Fruit fly (Drosophila melanogaster): ENCODE data around the gene Lcp65Af.
A peak's percentile ranks its signal among the peaks of the same experiment; 100 is the strongest.

Gene Lcp65Af

dm6 chr3L:6094697-6095096, 41.9 kb downstream of the Lcp65Af start, which contains the start of the genes CG10467 and loj (continued):
- TF ChIP-seq Rfx (GFP tag; IDR thresholded peaks at IDR 0.05): peak; percentile 99
- peak; percentile 79 for TF ChIP-seq Adf1 (GFP tag; IDR thresholded peaks at IDR 0.05)
- no peak for TF ChIP-seq CG7963 (GFP tag; IDR thresholded peaks at IDR 0.05; ENCODE audit: partially characterized antibody)
- peak; percentile 98 for TF ChIP-seq CG15696 (tag; optimal IDR thresholded peaks at IDR 0.05)
- peak; percentile 97 for TF ChIP-seq az2 (GFP tag; optimal IDR thresholded peaks at IDR 0.05)
- peak in 1 of 2 experiments; percentile 97 for TF ChIP-seq bsh (GFP tag; optimal IDR thresholded peaks at IDR 0.05)
- TF ChIP-seq gcm2 (GFP tag; optimal IDR thresholded peaks at IDR 0.05): peak; percentile 37
- no peak for TF ChIP-seq zen2 (GFP tag; IDR thresholded peaks at IDR 0.05; ENCODE audit: partially characterized antibody)
- TF ChIP-seq MESR4 (GFP tag; optimal IDR thresholded peaks at IDR 0.05): no peak
- peak; percentile 91 for TF ChIP-seq CG1024 (GFP tag; IDR thresholded peaks at IDR 0.05)
- peak; percentile 80 for TF ChIP-seq dati (GFP tag; IDR thresholded peaks at IDR 0.05)
- TF ChIP-seq twi (tag; optimal IDR thresholded peaks at IDR 0.05): peak; percentile 94
- peak; percentile 95 for TF ChIP-seq trh (GFP tag; optimal IDR thresholded peaks at IDR 0.05)
- no peak for TF ChIP-seq CG31365 (tag; optimal IDR thresholded peaks at IDR 0.05)
- peak; percentile 97 for TF ChIP-seq NFAT (GFP tag; IDR thresholded peaks at IDR 0.05)
- TF ChIP-seq CG18619 (GFP tag; optimal IDR thresholded peaks at IDR 0.05): peak; percentile 93
- TF ChIP-seq CG1529 (GFP tag; optimal IDR thresholded peaks at IDR 0.05): peak; percentile 82
- peak; percentile 95 for TF ChIP-seq trem (tag; optimal IDR thresholded peaks at IDR 0.05)
- TF ChIP-seq org-1 (GFP tag; optimal IDR thresholded peaks at IDR 0.05): peak; percentile 75
- TF ChIP-seq Atf6 (GFP tag; IDR thresholded peaks at IDR 0.05): peak; percentile 93
- TF ChIP-seq dmrt99B (tag; optimal IDR thresholded peaks at IDR 0.05): peak; percentile 93
- TF ChIP-seq Hmr (GFP tag; optimal IDR thresholded peaks at IDR 0.05): peak; percentile 92
- no peak for TF ChIP-seq Hr39 (optimal IDR thresholded peaks at IDR 0.05)
- peak; percentile 96 for TF ChIP-seq CG10654 (GFP tag; optimal IDR thresholded peaks at IDR 0.05)
- peak; percentile 78 for TF ChIP-seq CG11696 (GFP tag; IDR thresholded peaks at IDR 0.05)
- TF ChIP-seq CG10959 (GFP tag; IDR thresholded peaks at IDR 0.05): peak; percentile 94
- TF ChIP-seq Elba2 (GFP tag; optimal IDR thresholded peaks at IDR 0.05): peak; percentile 61
- peak; percentile 73 for TF ChIP-seq Vsx1 (GFP tag; optimal IDR thresholded peaks at IDR 0.05)
- peak; percentile 84 for TF ChIP-seq sna (GFP tag; IDR thresholded peaks at IDR 0.05; ENCODE audit: partially characterized antibody)
- no peak for TF ChIP-seq lov (optimal IDR thresholded peaks at IDR 0.05)
- peak; percentile 93; the same call in 2 of the 3 replicates for TF ChIP-seq lov (GFP tag; IDR thresholded peaks at IDR 0.05)
- no peak for TF ChIP-seq mld (GFP tag; IDR thresholded peaks at IDR 0.05; ENCODE audit: partially characterized antibody)
- TF ChIP-seq CG17912 (GFP tag; optimal IDR thresholded peaks at IDR 0.05): peak; percentile 76
- no peak for TF ChIP-seq TFAM (GFP tag; optimal IDR thresholded peaks at IDR 0.05)
- TF ChIP-seq odd (GFP tag; optimal IDR thresholded peaks at IDR 0.05): peak; percentile 76
- TF ChIP-seq wek (GFP tag; optimal IDR thresholded peaks at IDR 0.05): no peak
- TF ChIP-seq CG6813 (GFP tag; optimal IDR thresholded peaks at IDR 0.05): peak; percentile 80
- peak; percentile 82 for TF ChIP-seq pnt (GFP tag; optimal IDR thresholded peaks at IDR 0.05)
- peak; percentile 73 for TF ChIP-seq Deaf1 (tag; optimal IDR thresholded peaks at IDR 0.05)
- TF ChIP-seq CG11504 (tag; optimal IDR thresholded peaks at IDR 0.05): peak; percentile 95
- TF ChIP-seq CG2678 (tag; optimal IDR thresholded peaks at IDR 0.05): peak; percentile 95
- TF ChIP-seq ftz-f1 (GFP tag; optimal IDR thresholded peaks at IDR 0.05): no peak
- no peak for TF ChIP-seq Hr78 (GFP tag; optimal IDR thresholded peaks at IDR 0.05)
- peak; percentile 61 for TF ChIP-seq Hand (GFP tag; optimal IDR thresholded peaks at IDR 0.05)
- TF ChIP-seq CG12236 (GFP tag; optimal IDR thresholded peaks at IDR 0.05): peak; percentile 41
- no peak for TF ChIP-seq h (optimal IDR thresholded peaks at IDR 0.05)
- peak; percentile 53 for TF ChIP-seq mirr (GFP tag; optimal IDR thresholded peaks at IDR 0.05)
- TF ChIP-seq insv (GFP tag; optimal IDR thresholded peaks at IDR 0.05): peak in 1 of 2 experiments; percentile 63
- TF ChIP-seq CG32532 (GFP tag; IDR thresholded peaks at IDR 0.05): peak; percentile 98
- peak; percentile 97 for TF ChIP-seq tin (GFP tag; optimal IDR thresholded peaks at IDR 0.05)
- peak; percentile 4 for TF ChIP-seq CG7745 (tag; optimal IDR thresholded peaks at IDR 0.05)

All from whole organism, embryonic.